Worm (Caenorhabditis elegans): Measurements from ENCODE around the gene mdt-9.

ce11 chrIV:13386903-13387302, 723 bp downstream of the mdt-9 start, which contains the start of gene lsm-3:
- TF ChIP-seq ceh-45 (GFP tag; IDR thresholded peaks at IDR 0.05) (no peak), dmd-4 (tag; optimal IDR thresholded peaks at IDR 0.05; ENCODE audit: borderline replicate concordance) (no peak), pha-4 (tag; optimal IDR thresholded peaks at IDR 0.05) (no peak), unc-86 (tag; optimal IDR thresholded peaks at IDR 0.05) (no peak), ets-4 (tag; optimal IDR thresholded peaks at IDR 0.05) (no peak), ama-1 (optimal IDR thresholded peaks at IDR 0.05) (no peak), hlh-30 (tag; optimal IDR thresholded peaks at IDR 0.05; ENCODE audit: insufficient read depth) (no peak), fkh-10 (GFP tag; optimal IDR thresholded peaks at IDR 0.05) (no peak), F13H6.1 (tag; optimal IDR thresholded peaks at IDR 0.05) (no peak), pqm-1 (tag; optimal IDR thresholded peaks at IDR 0.05) (no peak), ceh-9 (tag; optimal IDR thresholded peaks at IDR 0.05) (no peak), pax-1 (tag; optimal IDR thresholded peaks at IDR 0.05) (no peak)
